Worm (Caenorhabditis elegans): Measurements from ENCODE around the gene H35B03.1.

ce11 chrIV:5703443-5703842, 22.0 kb upstream of the H35B03.1 start, which contains the start of the genes C55C3.73 and perm-5:
- TF ChIP-seq aly-2 (tag; optimal IDR thresholded peaks at IDR 0.05) (no peak), unc-86 (tag; optimal IDR thresholded peaks at IDR 0.05) (no peak), pqm-1 (tag; optimal IDR thresholded peaks at IDR 0.05) (no peak), nhr-84 (tag; optimal IDR thresholded peaks at IDR 0.05) (no peak), snu-23 (GFP tag; optimal IDR thresholded peaks at IDR 0.05) (no peak)

Measured in whole organism, L1 larva.